Worm (Caenorhabditis elegans): ENCODE measurements around the gene tab-1.

DNA sequence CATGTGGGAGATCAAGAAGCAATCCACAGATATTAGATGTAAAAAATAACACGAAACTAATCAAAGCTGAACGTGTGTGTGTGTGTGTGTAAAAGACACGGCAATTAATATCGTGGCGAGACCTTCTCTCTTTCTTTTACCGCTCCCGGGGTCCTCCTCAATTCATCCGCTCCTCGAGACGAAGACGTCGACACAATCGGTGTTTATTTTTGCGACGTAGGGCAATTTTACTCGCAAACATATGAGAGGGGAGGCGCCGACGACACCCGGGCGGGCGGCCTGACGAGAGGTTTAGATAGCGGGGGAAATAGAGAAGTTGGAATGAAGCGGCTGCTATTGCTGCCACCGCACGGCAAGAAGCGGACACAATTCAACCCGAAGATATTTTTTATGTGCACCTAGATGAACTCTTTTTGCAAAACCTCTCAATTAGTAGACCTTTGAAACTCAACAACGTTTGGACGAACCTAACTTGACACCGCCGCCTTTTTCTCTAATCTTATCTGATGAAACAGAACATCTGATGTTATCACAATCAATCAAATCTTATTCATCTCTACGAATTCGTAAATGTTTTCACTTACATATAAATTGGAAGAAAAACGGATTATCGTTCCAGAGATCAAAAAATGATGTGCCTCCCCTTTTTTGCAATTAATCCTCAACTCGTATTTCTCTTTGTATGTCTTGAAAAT, 29.7 kb downstream of the tab-1 start:
- TF ChIP-seq T22C8.4 (GFP tag; IDR thresholded peaks at IDR 0.05), result 0 out of 2 replicates have a peak, but pooled peaks have one; percentile 14
- TF ChIP-seq tab-1 (GFP tag; IDR thresholded peaks at IDR 0.05), result no peak
- TF ChIP-seq cog-1 (tag; optimal IDR thresholded peaks at IDR 0.05), result no peak
- no peak for TF ChIP-seq klf-2 (GFP tag; conservative IDR thresholded peaks at IDR 0.05)

Data from whole organism, midembryonic.